Fruit fly (Drosophila melanogaster): Measurements from ENCODE around the gene CG34287.

dm6 chr3R:5821750-5822149, 31.4 kb upstream of the CG34287 start, which contains the start of gene CG46303:
- TF ChIP-seq Myc (optimal IDR thresholded peaks at IDR 0.05) (no peak), h (optimal IDR thresholded peaks at IDR 0.05) (no peak), insv (optimal IDR thresholded peaks at IDR 0.05) (no peak), psq (optimal IDR thresholded peaks at IDR 0.05) (no peak)

Measured in Kc167 (cell line).